Worm (Caenorhabditis elegans) whole organism, early embryonic: ENCODE data around the gene spex-3.

ENCODE experiments used
- F13C5.2 ChIP-seq: sonication (generic microtip); optimal IDR thresholded peaks from 2 replicates; lab custom pipeline; 2017; ENCODE audit warnings: mild to moderate bottlenecking, missing genetic modification characterization, inconsistent platforms, missing compliant biosample characterization
- ama-1 ChIP-seq: fragments of 150-350 bp; optimal IDR thresholded peaks from 2 replicates; lab custom pipeline; 2014
- ceh-36 ChIP-seq: sonication (generic microtip); optimal IDR thresholded peaks from 2 replicates; lab custom pipeline; 2016; ENCODE audit warnings: missing genetic modification characterization, inconsistent platforms, missing compliant biosample characterization
- hmbx-1 ChIP-seq: sonication (generic microtip); optimal IDR thresholded peaks from 2 replicates; lab custom pipeline; 2016; ENCODE audit warnings: mild to moderate bottlenecking, missing genetic modification characterization, missing compliant biosample characterization
- hnd-1 ChIP-seq: sonication (generic microtip); optimal IDR thresholded peaks from 2 replicates; lab custom pipeline; 2016; ENCODE audit warnings: missing genetic modification characterization, missing compliant biosample characterization
- tra-4 ChIP-seq: sonication (generic microtip); optimal IDR thresholded peaks from 2 replicates; lab custom pipeline; 2017; ENCODE audit warnings: missing genetic modification characterization, missing compliant biosample characterization

DNA sequence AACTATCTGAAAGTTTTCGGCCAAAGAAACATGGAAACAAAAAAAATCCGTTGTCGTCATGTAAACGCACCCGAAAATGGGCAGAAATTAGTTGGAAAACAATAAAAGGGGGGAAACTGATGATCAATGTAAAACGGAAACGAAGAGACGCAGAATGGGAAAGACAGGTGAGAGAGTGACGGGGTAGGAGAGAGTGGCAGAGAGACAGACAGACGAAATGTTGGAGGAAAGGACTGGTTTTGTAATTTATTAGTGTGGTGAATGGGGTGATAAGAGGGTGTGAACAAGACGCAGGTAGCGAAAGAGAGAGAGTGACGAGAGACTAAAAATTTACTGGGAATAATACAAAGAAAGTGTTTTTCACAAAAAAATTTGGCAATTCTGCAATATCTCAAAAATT lies 21.2 kb downstream of the spex-3 start:
- TF ChIP-seq ceh-36 (tag; lab: Kevin White, UChicago) = no peak
- TF ChIP-seq ama-1 (lab: Kevin White, UChicago) = no peak
- no peak for TF ChIP-seq tra-4 (tag; lab: Kevin White, UChicago)
- TF ChIP-seq hmbx-1 (tag; lab: Kevin White, UChicago) = no peak
- no peak for TF ChIP-seq hnd-1 (tag; lab: Kevin White, UChicago)
- no peak for TF ChIP-seq F13C5.2
